Worm (Caenorhabditis elegans): ENCODE measurements around the gene mcm-6.

DNA sequence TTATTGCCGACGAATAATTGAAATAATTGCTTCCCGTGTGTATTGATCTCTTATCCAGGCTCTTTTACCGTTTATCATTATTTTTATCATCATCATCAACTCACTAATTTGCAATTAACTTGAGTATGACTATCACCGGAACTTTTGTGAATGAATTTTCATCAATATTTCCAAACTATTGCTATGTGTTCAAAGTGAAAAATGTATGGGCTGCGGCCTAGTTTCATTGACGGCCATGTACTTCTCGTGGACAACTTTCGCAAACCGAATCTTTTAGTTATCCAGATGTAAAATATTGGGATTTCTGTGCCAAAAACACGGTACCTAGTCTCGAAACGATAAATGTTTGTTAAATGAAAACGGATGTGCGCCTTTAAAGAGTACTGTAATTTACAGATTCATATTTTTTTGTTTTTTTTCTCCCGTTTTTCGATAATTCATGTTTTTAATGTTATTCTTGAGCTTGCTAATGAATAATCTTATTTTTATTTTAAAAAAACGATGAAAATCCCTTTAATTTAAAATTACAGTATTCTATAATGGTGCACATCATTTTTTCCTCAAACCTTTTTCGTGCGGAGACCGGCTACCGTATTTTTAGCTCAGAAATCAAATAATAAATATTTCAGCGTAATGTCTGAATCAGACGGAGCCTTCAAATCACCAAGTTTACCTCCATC is 4.5 kb downstream of the mcm-6 start, which contains the start of gene ZK632.2:
- TF ChIP-seq snpc-4 (tag; optimal IDR thresholded peaks at IDR 0.05) (no peak), egl-27 (tag; optimal IDR thresholded peaks at IDR 0.05) (no peak), nhr-28 (tag; optimal IDR thresholded peaks at IDR 0.05) (no peak), duxl-1 (tag; optimal IDR thresholded peaks at IDR 0.05; ENCODE audit: poor library complexity) (no peak), T20F7.1 (GFP tag; optimal IDR thresholded peaks at IDR 0.05) (no peak), nhr-237 (tag; optimal IDR thresholded peaks at IDR 0.05) (no peak), unc-62 (GFP tag; optimal IDR thresholded peaks at IDR 0.05 in 1 of 2) (no peak), unc-62 (tag; optimal IDR thresholded peaks at IDR 0.05) (no peak), mxl-2 (GFP tag; conservative IDR thresholded peaks at IDR 0.05) (no peak), cey-2 (tag; optimal IDR thresholded peaks at IDR 0.05; ENCODE audit: borderline replicate concordance, insufficient read depth) (no peak), gei-8 (GFP tag; optimal IDR thresholded peaks at IDR 0.05) (no peak), daf-19 (GFP tag; conservative IDR thresholded peaks at IDR 0.05) (no peak), skn-1 (tag; optimal IDR thresholded peaks at IDR 0.05) (no peak), fkh-10 (GFP tag; optimal IDR thresholded peaks at IDR 0.05) (no peak), nhr-41 (GFP tag; IDR thresholded peaks at IDR 0.05) (no peak)
